Worm (Caenorhabditis elegans) whole organism, L4/young adult: Measurements from ENCODE around the gene nspg-9.

Experiments used
- W03F9.2 ChIP-seq: fragments of 150-350 bp; optimal IDR thresholded peaks from 2 replicates; lab custom pipeline; 2014; ENCODE audit warnings: missing biosample characterization, missing genetic modification characterization
- dao-5 ChIP-seq: sonication (generic microtip); optimal IDR thresholded peaks from 2 replicates; lab custom pipeline; 2016; ENCODE audit warnings: missing genotype, missing genetic modification characterization, moderate library complexity, missing compliant biosample characterization
- him-1 ChIP-seq: sonication (generic microtip); optimal IDR thresholded peaks from 2 replicates; lab custom pipeline; 2016; ENCODE audit warnings: missing genotype, missing genetic modification reagents, missing genetic modification characterization, missing compliant biosample characterization

ce11 chrIV:14445191-14445795, 11.4 kb upstream of the nspg-9 start:
- TF ChIP-seq dao-5 (tag; lab: Kevin White, UChicago), result no peak
- TF ChIP-seq him-1 (tag; lab: Kevin White, UChicago), result no peak
- no peak for TF ChIP-seq W03F9.2
